Fruit fly (Drosophila melanogaster): ENCODE data around the gene CCT2.

Gene CCT2

DNA sequence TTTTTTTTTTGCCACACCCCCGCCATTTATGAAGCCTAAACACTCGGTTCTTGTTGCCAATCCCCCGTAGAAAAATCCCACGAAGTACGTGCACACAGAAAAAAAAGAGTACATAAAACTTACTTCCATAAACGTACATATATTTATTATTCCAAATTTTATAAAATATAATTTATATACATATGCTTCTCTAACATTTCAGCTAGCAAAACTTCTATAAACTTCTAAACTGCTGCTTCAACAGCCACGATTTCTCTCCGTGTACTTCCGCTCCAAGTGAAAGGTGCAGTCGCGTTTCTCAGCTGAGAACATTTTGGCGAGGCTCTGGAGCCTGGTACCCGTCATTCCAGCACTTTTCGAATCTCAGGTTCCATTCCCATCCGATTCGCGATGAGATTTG lies 26.6 kb upstream of the CCT2 start (continued):
- TF ChIP-seq CG7357 (GFP tag; IDR thresholded peaks at IDR 0.05) (peak; percentile 25; the same call in 1 of the 3 replicates), so (GFP tag; IDR thresholded peaks at IDR 0.05) (no peak), eyg (GFP tag; optimal IDR thresholded peaks at IDR 0.05) (no peak), CG18619 (GFP tag; optimal IDR thresholded peaks at IDR 0.05) (peak; percentile 21), Bdp1 (GFP tag; optimal IDR thresholded peaks at IDR 0.05) (no peak), E2f2 (GFP tag; IDR thresholded peaks at IDR 0.05) (no peak), CG4328 (GFP tag; optimal IDR thresholded peaks at IDR 0.05) (no peak), dmrt99B (tag; optimal IDR thresholded peaks at IDR 0.05) (peak; percentile 41), HHEX (GFP tag; optimal IDR thresholded peaks at IDR 0.05) (no peak), CG10267 (tag; optimal IDR thresholded peaks at IDR 0.05) (no peak), slbo (GFP tag; IDR thresholded peaks at IDR 0.05) (peak; percentile 65), CG8924 (tag; optimal IDR thresholded peaks at IDR 0.05) (no peak), Ets97D (GFP tag; optimal IDR thresholded peaks at IDR 0.05) (no peak), CG6654 (GFP tag; optimal IDR thresholded peaks at IDR 0.05) (no peak), Rfx (GFP tag; IDR thresholded peaks at IDR 0.05) (peak; percentile 63), Taf1 (GFP tag; IDR thresholded peaks at IDR 0.05) (no peak), CG4854 (GFP tag; optimal IDR thresholded peaks at IDR 0.05) (no peak), seq (GFP tag; IDR thresholded peaks at IDR 0.05) (0 out of 2 replicates have a peak, but pooled peaks have one; percentile 28), Asciz (GFP tag; optimal IDR thresholded peaks at IDR 0.05) (no peak), ssp (GFP tag; IDR thresholded peaks at IDR 0.05) (0 out of 2 replicates have a peak, but pooled peaks have one; percentile 28), B-H1 (GFP tag; IDR thresholded peaks at IDR 0.05) (peak; percentile 37; the same call in 1 of the 3 replicates), CG11247 (GFP tag; IDR thresholded peaks at IDR 0.05) (no peak), CG30431 (GFP tag; optimal IDR thresholded peaks at IDR 0.05) (no peak), Xbp1 (GFP tag; optimal IDR thresholded peaks at IDR 0.05) (peak; percentile 17), bowl (GFP tag; IDR thresholded peaks at IDR 0.05) (no peak), CG10321 (GFP tag; IDR thresholded peaks at IDR 0.05) (0 out of 2 replicates have a peak, but pooled peaks have one; percentile 33), Atf6 (GFP tag; IDR thresholded peaks at IDR 0.05) (peak; percentile 53; the same call in 1 of the 2 replicates), scrt (GFP tag; optimal IDR thresholded peaks at IDR 0.05) (no peak), cato (GFP tag; optimal IDR thresholded peaks at IDR 0.05; ENCODE audit: borderline replicate concordance) (no peak), CG13296 (GFP tag; optimal IDR thresholded peaks at IDR 0.05) (no peak), CG13123 (GFP tag; optimal IDR thresholded peaks at IDR 0.05) (no peak), D19B (GFP tag; optimal IDR thresholded peaks at IDR 0.05) (no peak), CG14050 (GFP tag; IDR thresholded peaks at IDR 0.05) (0 out of 3 replicates have a peak, but pooled peaks have one; percentile 11), Lim3 (GFP tag; IDR thresholded peaks at IDR 0.05) (no peak), grau (tag; optimal IDR thresholded peaks at IDR 0.05) (peak; percentile 13), BEAF-32 (GFP tag; optimal IDR thresholded peaks at IDR 0.05) (no peak), chinmo (GFP tag; IDR thresholded peaks at IDR 0.05; ENCODE audit: partially characterized antibody) (no peak), psq (GFP tag; optimal IDR thresholded peaks at IDR 0.05) (no peak), gro (GFP tag; optimal IDR thresholded peaks at IDR 0.05) (no peak), CG18262 (tag; optimal IDR thresholded peaks at IDR 0.05) (peak; percentile 23), CG10959 (GFP tag; IDR thresholded peaks at IDR 0.05) (no peak), ken (GFP tag; IDR thresholded peaks at IDR 0.05) (0 out of 3 replicates have a peak, but pooled peaks have one; percentile 33), Six4 (GFP tag; optimal IDR thresholded peaks at IDR 0.05) (no peak), CG11695 (GFP tag; IDR thresholded peaks at IDR 0.05) (peak; percentile 38; the same call in 1 of the 3 replicates), otp (GFP tag; IDR thresholded peaks at IDR 0.05) (0 out of 3 replicates have a peak, but pooled peaks have one; percentile 14), Deaf1 (tag; optimal IDR thresholded peaks at IDR 0.05) (no peak), tx (GFP tag; optimal IDR thresholded peaks at IDR 0.05) (no peak), pan (optimal IDR thresholded peaks at IDR 0.05) (no peak), pan (GFP tag; optimal IDR thresholded peaks at IDR 0.05 in 1 of 2, IDR thresholded peaks at IDR 0.05 in 1 of 2) (peak in 1 of 2 experiments; percentile 31), nmo (GFP tag; optimal IDR thresholded peaks at IDR 0.05) (peak; percentile 31), CG34224 (GFP tag; IDR thresholded peaks at IDR 0.05; ENCODE audit: partially characterized antibody) (no peak), Nf-YA (GFP tag; IDR thresholded peaks at IDR 0.05) (no peak)
